Fruit fly (Drosophila melanogaster) whole organism, embryonic: ENCODE results near the gene CG10274.

Source experiments
- Atf3 ChIP-seq: fragments of 200-800 bp; sonication (Bioruptor generic); optimal IDR thresholded peaks from 3 replicates; lab custom pipeline; 2016; ENCODE audit warnings: missing biosample characterization, missing genetic modification characterization
- Awh ChIP-seq: fragments of 200-800 bp; sonication (Bioruptor generic); IDR thresholded peaks from 2 replicates; pipeline ENCODE4, ENCODE4 v1.3.6; 2022; ENCODE audit warnings: missing biosample characterization, missing genetic modification characterization
- B-H1 ChIP-seq: fragments of 200-800 bp; sonication (Bioruptor generic); IDR thresholded peaks from 3 replicates; pipeline ENCODE4 v1.3.6; 2022; ENCODE audit warnings: missing biosample characterization, missing genetic modification characterization
- Bdp1 ChIP-seq: fragments of 200-800 bp; sonication (Bioruptor generic); optimal IDR thresholded peaks from 3 replicates; lab custom pipeline; 2016; ENCODE audit warnings: missing biosample characterization, missing genetic modification characterization
- CG1024 ChIP-seq: fragments of 200-800 bp; sonication (Bioruptor generic); IDR thresholded peaks from 2 replicates; pipeline ENCODE4 v1.3.6; 2022; ENCODE audit warnings: missing biosample characterization, missing genetic modification characterization
- CG11696 ChIP-seq: fragments of 200-800 bp; sonication (Bioruptor generic); IDR thresholded peaks from 2 replicates; pipeline ENCODE4 v1.3.6; 2022; ENCODE audit warnings: missing biosample characterization, missing genetic modification characterization
- CG1233 ChIP-seq: fragments of 200-800 bp; sonication (Bioruptor generic); optimal IDR thresholded peaks from 4 replicates; lab custom pipeline; 2018; ENCODE audit warnings: missing biosample characterization, mild to moderate bottlenecking, missing genetic modification characterization
- CG2116 ChIP-seq: fragments of 200-800 bp; sonication (Bioruptor generic); optimal IDR thresholded peaks from 3 replicates; lab custom pipeline; 2018; ENCODE audit warnings: missing biosample characterization, mild to moderate bottlenecking, missing genetic modification characterization
- CG2202 ChIP-seq: fragments of 200-800 bp; sonication (Bioruptor generic); optimal IDR thresholded peaks from 2 replicates; lab custom pipeline; 2018; ENCODE audit warnings: missing biosample characterization, mild to moderate bottlenecking, missing genetic modification characterization
- CG2678 ChIP-seq: fragments of 200-800 bp; sonication (Bioruptor generic); optimal IDR thresholded peaks from 3 replicates; lab custom pipeline; 2019; ENCODE audit warnings: missing biosample characterization, mild to moderate bottlenecking, missing genetic modification characterization, moderate library complexity
- CG34376 ChIP-seq: fragments of 200-800 bp; sonication (Bioruptor generic); optimal IDR thresholded peaks from 2 replicates; lab custom pipeline; 2018; ENCODE audit warnings: missing biosample characterization, mild to moderate bottlenecking, missing genetic modification characterization
- CG3995 ChIP-seq: fragments of 200-800 bp; sonication (Bioruptor generic); optimal IDR thresholded peaks from 3 replicates; lab custom pipeline; 2016; ENCODE audit warnings: missing biosample characterization, missing genetic modification characterization
- CG6813 ChIP-seq: fragments of 200-800 bp; sonication (Bioruptor generic); optimal IDR thresholded peaks from 2 replicates; lab custom pipeline; 2017; ENCODE audit warnings: missing biosample characterization, missing genetic modification characterization, mild to moderate bottlenecking, moderate library complexity, missing genetic modification reagents
- CG8359 ChIP-seq: fragments of 200-800 bp; sonication (Bioruptor generic); optimal IDR thresholded peaks from 2 replicates; lab custom pipeline; 2017; ENCODE audit warnings: missing biosample characterization, mild to moderate bottlenecking, missing genetic modification characterization, borderline replicate concordance
- CG8765 ChIP-seq: fragments of 200-800 bp; sonication (Bioruptor generic); IDR thresholded peaks from 2 replicates; pipeline ENCODE4 v1.3.6; 2022; ENCODE audit warnings: missing biosample characterization, missing genetic modification characterization
- CG9609 ChIP-seq: fragments of 200-800 bp; sonication (Bioruptor generic); optimal IDR thresholded peaks from 3 replicates; lab custom pipeline; 2016; ENCODE audit warnings: missing biosample characterization, missing genetic modification characterization
- Dll ChIP-seq: fragments of 200-800 bp; sonication (Bioruptor generic); IDR thresholded peaks from 4 replicates; pipeline ENCODE4 v1.3.6; 2022; ENCODE audit warnings: missing biosample characterization, missing genetic modification characterization; ENCODE audit not compliant: partially characterized antibody
- Drgx ChIP-seq: fragments of 200-800 bp; sonication (Bioruptor generic); IDR thresholded peaks from 2 replicates; pipeline ENCODE4 v1.3.6; 2022; ENCODE audit warnings: missing biosample characterization, missing genetic modification characterization
- Fer3 ChIP-seq: fragments of 200-800 bp; sonication (Bioruptor generic); optimal IDR thresholded peaks from 2 replicates; lab custom pipeline; 2018; ENCODE audit warnings: missing biosample characterization, mild to moderate bottlenecking, missing genetic modification characterization, moderate library complexity
- HHEX ChIP-seq: fragments of 200-800 bp; sonication (Bioruptor generic); optimal IDR thresholded peaks from 3 replicates; lab custom pipeline; 2017; ENCODE audit warnings: missing biosample characterization, mild to moderate bottlenecking, missing genetic modification characterization, missing genetic modification reagents
- Hand ChIP-seq: fragments of 200-800 bp; sonication (Bioruptor generic); optimal IDR thresholded peaks from 2 replicates; lab custom pipeline; 2017; ENCODE audit warnings: mild to moderate bottlenecking, missing biosample characterization, missing genetic modification reagents, missing genetic modification characterization
- Hmr ChIP-seq: fragments of 200-800 bp; sonication (Bioruptor generic); optimal IDR thresholded peaks from 3 replicates; lab custom pipeline; 2017; ENCODE audit warnings: mild to moderate bottlenecking, missing biosample characterization, missing genetic modification reagents, missing genetic modification characterization
- MTF-1 ChIP-seq: fragments of 200-800 bp; sonication (Bioruptor generic); optimal IDR thresholded peaks from 2 replicates; lab custom pipeline; 2018; ENCODE audit warnings: missing biosample characterization, mild to moderate bottlenecking, missing genetic modification characterization, borderline replicate concordance
- Sin3A ChIP-seq: fragments of >200 bp; optimal IDR thresholded peaks from 2 replicates; lab custom pipeline; 2018
- Usf ChIP-seq: fragments of 200-800 bp; sonication (Bioruptor generic); optimal IDR thresholded peaks from 2 replicates; lab custom pipeline; 2017; ENCODE audit warnings: missing genotype, missing biosample characterization, missing genetic modification characterization
- ara ChIP-seq: fragments of 200-800 bp; sonication (Bioruptor generic); IDR thresholded peaks from 2 replicates; pipeline ENCODE4 v1.3.6; 2022; ENCODE audit warnings: missing biosample characterization, missing genetic modification characterization
- bcd ChIP-seq: fragments of 200-800 bp; sonication (Bioruptor generic); optimal IDR thresholded peaks from 2 replicates; lab custom pipeline; 2017; ENCODE audit warnings: missing biosample characterization, mild to moderate bottlenecking, missing genetic modification characterization
- btn ChIP-seq: fragments of 200-800 bp; sonication (Bioruptor generic); optimal IDR thresholded peaks from 2 replicates; lab custom pipeline; 2016; ENCODE audit warnings: missing biosample characterization, missing genetic modification characterization
- corto ChIP-seq: fragments of 200-800 bp; sonication (Bioruptor generic); optimal IDR thresholded peaks from 2 replicates; lab custom pipeline; 2016; ENCODE audit warnings: missing biosample characterization, mild to moderate bottlenecking, missing genetic modification characterization, moderate library complexity
- eyg ChIP-seq: fragments of 200-800 bp; sonication (Bioruptor generic); optimal IDR thresholded peaks from 3 replicates; lab custom pipeline; 2016; ENCODE audit warnings: missing biosample characterization, missing genetic modification characterization
- ftz-f1 ChIP-seq: fragments of 200-800 bp; sonication (Bioruptor generic); optimal IDR thresholded peaks from 2 replicates; lab custom pipeline; 2016; ENCODE audit warnings: missing biosample characterization, missing genetic modification characterization
- gsb-n ChIP-seq: fragments of 200-800 bp; sonication (Bioruptor generic); optimal IDR thresholded peaks from 3 replicates; lab custom pipeline; 2018; ENCODE audit warnings: missing biosample characterization, mild to moderate bottlenecking, missing genetic modification characterization
- ham ChIP-seq: fragments of 200-800 bp; sonication (Bioruptor generic); IDR thresholded peaks from 2 replicates; pipeline ENCODE4 v1.3.6; 2022; ENCODE audit warnings: missing biosample characterization, missing genetic modification characterization
- ind ChIP-seq: fragments of 200-800 bp; sonication (Bioruptor generic); optimal IDR thresholded peaks from 3 replicates; lab custom pipeline; 2016; ENCODE audit warnings: missing biosample characterization, missing genetic modification characterization
- kay ChIP-seq: fragments of 200-800 bp; sonication (Bioruptor generic); optimal IDR thresholded peaks from 2 replicates; lab custom pipeline; 2016; ENCODE audit warnings: missing biosample characterization, missing genetic modification characterization
- klu ChIP-seq: fragments of 200-800 bp; sonication (Bioruptor generic); IDR thresholded peaks from 2 replicates; pipeline ENCODE4 v1.3.6; 2022; ENCODE audit warnings: missing biosample characterization, missing genetic modification characterization
- knrl ChIP-seq: fragments of 200-800 bp; sonication (Bioruptor generic); IDR thresholded peaks from 3 replicates; pipeline ENCODE4 v1.3.6; 2022; ENCODE audit warnings: missing biosample characterization, missing genetic modification characterization; ENCODE audit not compliant: partially characterized antibody
- lab ChIP-seq: fragments of 200-800 bp; sonication (Bioruptor generic); optimal IDR thresholded peaks from 3 replicates; lab custom pipeline; 2017; ENCODE audit warnings: missing biosample characterization, missing genetic modification characterization, mild to moderate bottlenecking, moderate library complexity, missing genetic modification reagents
- nau ChIP-seq: fragments of 200-800 bp; sonication (Bioruptor generic); optimal IDR thresholded peaks from 3 replicates; lab custom pipeline; 2017; ENCODE audit warnings: missing biosample characterization, mild to moderate bottlenecking, missing genetic modification characterization, missing genetic modification reagents
- nerfin-2 ChIP-seq: fragments of 200-800 bp; sonication (Bioruptor generic); IDR thresholded peaks from 2 replicates; pipeline ENCODE4 v1.3.6; 2022; ENCODE audit warnings: missing biosample characterization, missing genetic modification characterization; ENCODE audit not compliant: partially characterized antibody
- nmo ChIP-seq: fragments of 200-800 bp; sonication (Bioruptor generic); optimal IDR thresholded peaks from 2 replicates; lab custom pipeline; 2018; ENCODE audit warnings: missing biosample characterization, mild to moderate bottlenecking, missing genetic modification characterization, moderate library complexity
- otp ChIP-seq: fragments of 200-800 bp; sonication (Bioruptor generic); IDR thresholded peaks from 3 replicates; pipeline ENCODE4, ENCODE4 v1.3.6; 2022; ENCODE audit warnings: missing biosample characterization, missing genetic modification characterization
- pb ChIP-seq: fragments of 200-800 bp; sonication (Bioruptor generic); optimal IDR thresholded peaks from 3 replicates; lab custom pipeline; 2016; ENCODE audit warnings: missing biosample characterization, missing genetic modification characterization
- ranshi ChIP-seq: fragments of 200-800 bp; sonication (Bioruptor generic); IDR thresholded peaks from 2 replicates; pipeline ENCODE4 v1.3.6; 2022; ENCODE audit warnings: missing biosample characterization, missing genetic modification characterization
- ro ChIP-seq: fragments of 200-800 bp; sonication (Bioruptor generic); IDR thresholded peaks from 2 replicates; pipeline ENCODE4 v1.3.6; 2022; ENCODE audit warnings: missing biosample characterization, missing genetic modification characterization
- sc ChIP-seq, 3 experiments: fragments of >200 bp in 2 of 3; fragments of 200-800 bp in 1 of 3; sonication (Bioruptor generic) in 1 of 3; optimal IDR thresholded peaks; 2 replicates in 2 of 3; 3 replicates in 1 of 3; lab custom pipeline; 2017; ENCODE audit warnings: mild to moderate bottlenecking in 1 of 3, missing biosample characterization in 1 of 3, missing genetic modification characterization in 1 of 3, missing genetic modification reagents in 1 of 3
- tgo ChIP-seq: fragments of 200-800 bp; sonication (Bioruptor generic); IDR thresholded peaks from 3 replicates; pipeline ENCODE4 v1.3.6; 2022; ENCODE audit warnings: missing biosample characterization, missing genetic modification characterization
- toy ChIP-seq: fragments of 200-800 bp; sonication (Bioruptor generic); IDR thresholded peaks from 2 replicates; pipeline ENCODE4 v1.3.6; 2022; ENCODE audit warnings: missing biosample characterization, missing genetic modification characterization
- ttk ChIP-seq: fragments of 200-800 bp; sonication (Bioruptor generic); IDR thresholded peaks from 2 replicates; pipeline ENCODE4 v2.1.2; 2022; ENCODE audit warnings: missing biosample characterization, missing genetic modification characterization

The CG10274 gene

DNA sequence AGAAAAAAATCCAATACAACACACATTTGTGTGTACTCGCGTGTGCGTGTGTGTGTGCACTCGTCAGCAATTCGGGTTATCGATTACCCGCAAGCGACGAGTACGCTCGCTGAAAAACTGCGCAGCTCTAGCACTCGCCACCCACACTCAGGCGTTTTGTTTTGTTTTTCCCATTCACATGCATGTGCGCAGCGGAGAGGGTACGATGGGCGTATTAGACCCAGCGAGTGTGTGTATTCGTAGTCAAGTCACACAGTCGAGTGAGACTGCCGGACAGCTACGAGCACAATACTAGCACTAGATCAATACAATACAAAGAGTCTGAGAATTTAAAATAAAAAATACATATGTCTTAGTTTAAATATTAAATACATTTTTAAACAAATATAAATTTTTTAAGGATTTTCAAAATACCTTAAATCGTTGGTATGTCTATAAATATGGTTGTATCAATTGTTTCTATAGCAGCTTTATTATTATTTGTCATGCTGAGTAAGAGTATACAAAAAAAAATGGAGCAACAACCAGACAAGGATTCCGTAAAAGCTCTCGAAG lies 3.3 kb upstream of the CG10274 start, which contains the start of the genes D19B and CG43293 (continued):
- TF ChIP-seq ftz-f1 (GFP tag; lab: Kevin White, UChicago): peak; percentile 79
- TF ChIP-seq Sin3A (lab: Kevin White, UChicago): no peak
- TF ChIP-seq ara: peak; percentile 88
- TF ChIP-seq CG6813 (GFP tag; lab: Kevin White, UChicago): peak; percentile 86
- TF ChIP-seq CG34376: peak; percentile 69
- peak; percentile 63; the same call in 1 of the 2 replicates for TF ChIP-seq CG8765 (GFP tag; lab: Robert Waterston, UW)
- TF ChIP-seq ranshi: peak; percentile 90
- peak; percentile 82 for TF ChIP-seq MTF-1 (GFP tag; lab: Kevin White, UChicago)
- TF ChIP-seq Drgx (GFP tag; lab: Robert Waterston, UW): peak; percentile 92
- TF ChIP-seq Bdp1: peak; percentile 52
- TF ChIP-seq lab: peak; percentile 93
- TF ChIP-seq ttk (GFP tag; lab: Robert Waterston, UW): peak; percentile 67
- peak; percentile 84 for TF ChIP-seq HHEX
- peak; percentile 92 for TF ChIP-seq klu (GFP tag; lab: Robert Waterston, UW)
- TF ChIP-seq ham (GFP tag; lab: Robert Waterston, UW): peak; percentile 72; the same call in 1 of the 2 replicates
- TF ChIP-seq bcd (GFP tag; lab: Kevin White, UChicago): peak; percentile 89
- peak; percentile 93 for TF ChIP-seq ind (GFP tag; lab: Kevin White, UChicago)
- TF ChIP-seq CG8359 (GFP tag; lab: Kevin White, UChicago): peak; percentile 25
- peak; percentile 89 for TF ChIP-seq B-H1 (GFP tag; lab: Robert Waterston, UW)
- TF ChIP-seq Fer3: peak; percentile 89
- peak; percentile 82 for TF ChIP-seq gsb-n (tag; lab: Kevin White, UChicago)
- peak; percentile 92 for TF ChIP-seq tgo
- TF ChIP-seq CG2202 (tag; lab: Kevin White, UChicago): peak; percentile 75
- TF ChIP-seq Hand (GFP tag; lab: Kevin White, UChicago): peak; percentile 62
- TF ChIP-seq CG11696 (GFP tag; lab: Robert Waterston, UW): peak; percentile 99
- TF ChIP-seq kay (GFP tag; lab: Kevin White, UChicago): peak; percentile 85
- TF ChIP-seq nmo: peak; percentile 78
- TF ChIP-seq Atf3: peak; percentile 77
- TF ChIP-seq CG2116 (GFP tag; lab: Kevin White, UChicago): peak; percentile 64
- TF ChIP-seq CG1024 (GFP tag; lab: Robert Waterston, UW): peak; percentile 86
- TF ChIP-seq toy: 0 out of 2 replicates have a peak, but pooled peaks have one; percentile 54
- TF ChIP-seq ro: peak; percentile 77
- peak; percentile 49 for TF ChIP-seq knrl (GFP tag; lab: Robert Waterston, UW)
- peak; percentile 67 for TF ChIP-seq btn (GFP tag; lab: Kevin White, UChicago)
- TF ChIP-seq Awh (GFP tag; lab: Robert Waterston, UW): peak; percentile 93
- TF ChIP-seq nau (GFP tag; lab: Kevin White, UChicago): no peak
- peak; percentile 90 for TF ChIP-seq Hmr
- TF ChIP-seq CG1233 (GFP tag; lab: Kevin White, UChicago): peak; percentile 90
- peak; percentile 77 for TF ChIP-seq nerfin-2 (GFP tag; lab: Robert Waterston, UW)
- TF ChIP-seq eyg (GFP tag; lab: Kevin White, UChicago): peak; percentile 78
- TF ChIP-seq CG3995 (GFP tag; lab: Kevin White, UChicago): peak; percentile 33
- TF ChIP-seq Dll (GFP tag; lab: Robert Waterston, UW): peak; percentile 65; the same call in 2 of the 4 replicates
- TF ChIP-seq CG9609 (GFP tag; lab: Kevin White, UChicago): peak; percentile 87
- peak; percentile 90 for TF ChIP-seq CG2678 (tag; lab: Kevin White, UChicago)
- no peak for TF ChIP-seq sc (optimal IDR thresholded peaks at IDR 0.05; lab: Kevin White, UChicago)
- peak; percentile 65 for TF ChIP-seq sc (GFP tag; optimal IDR thresholded peaks at IDR 0.05; lab: Kevin White, UChicago)
- peak; percentile 80 for TF ChIP-seq pb (GFP tag; lab: Kevin White, UChicago)
- no peak for TF ChIP-seq corto
- TF ChIP-seq otp (GFP tag; lab: Robert Waterston, UW): peak; percentile 90
- TF ChIP-seq Usf (GFP tag; lab: Kevin White, UChicago): peak; percentile 72
